Worm (Caenorhabditis elegans): ENCODE results near the gene ZK262.19.

ZK262.19 gene

DNA sequence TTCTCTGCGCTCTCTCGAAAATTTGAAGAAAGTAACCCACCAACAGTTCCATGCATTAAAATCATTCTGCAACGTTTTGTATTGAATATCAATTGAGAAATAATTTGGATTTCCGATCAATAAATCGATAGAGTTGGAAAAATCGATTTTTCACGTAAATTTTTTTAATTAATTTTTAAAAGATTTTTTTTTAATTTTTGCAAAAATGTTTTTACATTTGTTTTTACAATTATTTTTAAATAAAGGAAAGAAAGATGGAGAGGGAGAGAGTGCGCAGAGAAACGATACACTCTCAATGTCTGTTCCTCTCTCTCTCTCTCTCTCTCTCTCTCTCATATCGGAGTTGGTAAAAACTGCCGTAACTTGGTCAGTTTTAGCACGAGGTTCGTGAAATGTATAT is at the start of gene ZK262.19:
Gene ZK262.19, minus strand, starts transcription at position 101 of the 400 bp plus-strand sequence.
- TF ChIP-seq madf-2 (tag; optimal IDR thresholded peaks at IDR 0.05) (no peak), ceh-48 (tag; optimal IDR thresholded peaks at IDR 0.05) (no peak), lin-11 (tag; optimal IDR thresholded peaks at IDR 0.05) (no peak), unc-42 (tag; optimal IDR thresholded peaks at IDR 0.05) (no peak), ceh-6 (GFP tag; optimal IDR thresholded peaks at IDR 0.05) (no peak), odd-2 (tag; optimal IDR thresholded peaks at IDR 0.05) (no peak), pros-1 (tag; optimal IDR thresholded peaks at IDR 0.05) (no peak), fax-1 (tag; optimal IDR thresholded peaks at IDR 0.05) (no peak), nhr-11 (tag; optimal IDR thresholded peaks at IDR 0.05) (no peak), eyg-1 (tag; optimal IDR thresholded peaks at IDR 0.05) (no peak), tbx-2 (tag; optimal IDR thresholded peaks at IDR 0.05) (no peak), ets-4 (tag; optimal IDR thresholded peaks at IDR 0.05) (no peak), ceh-30 (tag; optimal IDR thresholded peaks at IDR 0.05) (no peak), hlh-6 (tag; optimal IDR thresholded peaks at IDR 0.05) (no peak), tbx-7 (tag; optimal IDR thresholded peaks at IDR 0.05) (no peak), hlh-30 (tag; optimal IDR thresholded peaks at IDR 0.05; ENCODE audit: insufficient read depth) (no peak)

DNA sequence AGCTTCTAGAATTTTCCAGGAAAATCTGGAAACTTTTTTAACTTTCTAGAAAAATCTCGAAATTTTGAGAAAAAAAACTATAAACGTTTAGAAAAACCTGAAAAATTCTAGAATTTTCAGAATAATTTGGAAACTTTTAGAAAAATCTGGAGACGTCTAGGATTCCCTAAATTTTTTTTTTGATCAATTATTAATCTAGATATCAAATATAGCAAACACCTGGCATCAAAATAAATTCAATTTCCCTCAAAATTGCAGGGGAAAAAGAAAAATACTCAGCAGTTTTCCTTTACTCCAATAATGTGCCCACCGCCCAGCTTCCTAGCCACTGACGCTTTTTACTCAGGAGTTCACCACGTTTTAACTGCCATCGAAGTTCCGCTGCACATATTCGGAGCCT is 48.8 kb upstream of the ZK262.19 start, which contains the start of gene srh-181:
Gene srh-181, plus strand, starts transcription at position 301 of the 400 bp plus-strand sequence.
- TF ChIP-seq ceh-19 (GFP tag; optimal IDR thresholded peaks at IDR 0.05) (no peak), elt-4 (tag; optimal IDR thresholded peaks at IDR 0.05) (no peak), pqm-1 (tag; optimal IDR thresholded peaks at IDR 0.05) (no peak), unc-42 (tag; optimal IDR thresholded peaks at IDR 0.05) (no peak), ceh-30 (tag; optimal IDR thresholded peaks at IDR 0.05) (no peak), C08G9.2 (tag; optimal IDR thresholded peaks at IDR 0.05) (no peak), ceh-6 (GFP tag; optimal IDR thresholded peaks at IDR 0.05) (no peak), ahr-1 (tag; optimal IDR thresholded peaks at IDR 0.05) (no peak), hlh-13 (GFP tag; optimal IDR thresholded peaks at IDR 0.05) (no peak), unc-55 (GFP tag; optimal IDR thresholded peaks at IDR 0.05) (no peak), pha-2 (tag; optimal IDR thresholded peaks at IDR 0.05) (no peak), madf-2 (tag; optimal IDR thresholded peaks at IDR 0.05) (no peak), ceh-48 (tag; optimal IDR thresholded peaks at IDR 0.05) (no peak)

DNA sequence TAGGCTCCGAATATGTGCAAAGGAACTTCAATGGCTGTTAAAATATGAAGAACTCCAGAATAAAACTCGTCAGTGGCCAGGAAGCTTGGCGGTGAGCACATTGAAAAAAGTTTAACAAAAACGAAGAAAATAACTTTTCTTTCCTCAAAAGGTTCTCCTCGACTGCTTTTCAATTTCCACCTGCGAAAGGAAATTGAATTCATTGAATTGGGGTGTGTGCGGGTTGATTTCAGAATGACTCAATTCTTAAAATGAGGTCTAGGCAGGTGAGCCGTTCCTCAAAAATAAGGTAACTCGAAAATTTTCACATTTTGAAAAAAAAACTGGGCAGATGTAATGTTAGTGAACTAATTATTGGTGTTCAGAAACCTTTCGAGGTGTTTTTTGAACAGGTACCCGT is 48.0 kb upstream of the ZK262.19 start, which contains the start of gene srh-182:
Gene srh-182, minus strand, starts transcription at position 101 of the 400 bp plus-strand sequence.
- no peak for TF ChIP-seq syd-9 (tag; optimal IDR thresholded peaks at IDR 0.05)
- no peak for TF ChIP-seq ceh-24 (tag; optimal IDR thresholded peaks at IDR 0.05)
- no peak for TF ChIP-seq fkh-10 (GFP tag; optimal IDR thresholded peaks at IDR 0.05)
- no peak for TF ChIP-seq sdc-2 (tag; optimal IDR thresholded peaks at IDR 0.05)
- TF ChIP-seq C08G9.2 (tag; optimal IDR thresholded peaks at IDR 0.05), result no peak
- no peak for TF ChIP-seq ceh-2 (tag; optimal IDR thresholded peaks at IDR 0.05)
- no peak for TF ChIP-seq pag-3 (tag; optimal IDR thresholded peaks at IDR 0.05; ENCODE audit: borderline replicate concordance)
- TF ChIP-seq ceh-19 (GFP tag; optimal IDR thresholded peaks at IDR 0.05), result no peak
- no peak for TF ChIP-seq unc-42 (tag; optimal IDR thresholded peaks at IDR 0.05)
- no peak for TF ChIP-seq fax-1 (tag; optimal IDR thresholded peaks at IDR 0.05)

DNA sequence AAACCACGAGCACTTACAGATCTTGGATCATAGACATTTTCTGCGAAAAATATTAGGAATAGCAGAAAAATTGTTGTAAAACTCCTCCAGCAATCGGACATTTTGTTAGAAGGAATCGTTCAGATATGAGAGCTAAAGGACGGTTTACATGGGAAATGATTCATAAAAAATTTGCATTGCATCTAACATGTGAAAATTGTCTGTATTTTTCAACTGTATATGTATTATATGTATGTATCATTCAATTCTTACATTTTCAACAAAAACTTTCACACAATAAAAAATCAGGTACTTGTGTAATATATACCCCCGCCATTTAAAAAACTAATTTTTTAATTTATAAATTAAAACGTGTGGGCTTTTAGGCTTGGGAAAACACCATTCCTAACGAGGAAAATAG is 42.7 kb upstream of the ZK262.19 start, which contains the start of gene ZK228.13:
Gene ZK228.13, minus strand, starts transcription at position 101 of the 400 bp plus-strand sequence.
- TF ChIP-seq ceh-48 (tag; optimal IDR thresholded peaks at IDR 0.05) (no peak), unc-86 (tag; optimal IDR thresholded peaks at IDR 0.05) (no peak), ref-2 (tag; optimal IDR thresholded peaks at IDR 0.05) (no peak), pag-3 (tag; optimal IDR thresholded peaks at IDR 0.05; ENCODE audit: borderline replicate concordance) (no peak), ttx-3 (tag; optimal IDR thresholded peaks at IDR 0.05) (no peak), K09A11.1 (tag; optimal IDR thresholded peaks at IDR 0.05; ENCODE audit: insufficient read depth) (no peak), hlh-6 (tag; optimal IDR thresholded peaks at IDR 0.05) (no peak), ceh-9 (tag; optimal IDR thresholded peaks at IDR 0.05) (no peak), elt-4 (tag; optimal IDR thresholded peaks at IDR 0.05) (no peak), sox-4 (tag; optimal IDR thresholded peaks at IDR 0.05) (no peak), sox-2 (GFP tag; IDR thresholded peaks at IDR 0.05) (no peak), pha-2 (tag; optimal IDR thresholded peaks at IDR 0.05) (no peak), pros-1 (tag; optimal IDR thresholded peaks at IDR 0.05) (no peak), syd-9 (tag; optimal IDR thresholded peaks at IDR 0.05) (no peak), dve-1 (tag; optimal IDR thresholded peaks at IDR 0.05) (no peak)

All from whole organism, late embryonic.